Fruit fly (Drosophila melanogaster): ENCODE measurements around the gene oc.

Gene oc

dm6 chrX:8685394-8685793, 34.9 kb upstream of the oc start (continued):
- no peak for TF ChIP-seq sc (optimal IDR thresholded peaks at IDR 0.05)
- TF ChIP-seq sc (GFP tag; optimal IDR thresholded peaks at IDR 0.05), result no peak
- TF ChIP-seq CG15011 (GFP tag; optimal IDR thresholded peaks at IDR 0.05), result no peak
- TF ChIP-seq Trl (optimal IDR thresholded peaks at IDR 0.05), result no peak
- TF ChIP-seq Trl (GFP tag; optimal IDR thresholded peaks at IDR 0.05), result no peak
- no peak for TF ChIP-seq Asciz (GFP tag; optimal IDR thresholded peaks at IDR 0.05)
- no peak for TF ChIP-seq Atf3 (GFP tag; optimal IDR thresholded peaks at IDR 0.05)
- TF ChIP-seq Deaf1 (tag; optimal IDR thresholded peaks at IDR 0.05), result peak; percentile 7
- TF ChIP-seq CG9727 (GFP tag; optimal IDR thresholded peaks at IDR 0.05), result no peak
- TF ChIP-seq tin (GFP tag; optimal IDR thresholded peaks at IDR 0.05), result no peak
- TF ChIP-seq CG10274 (GFP tag; optimal IDR thresholded peaks at IDR 0.05), result no peak
- TF ChIP-seq CG4328 (GFP tag; optimal IDR thresholded peaks at IDR 0.05), result no peak
- TF ChIP-seq dmrt99B (tag; optimal IDR thresholded peaks at IDR 0.05), result no peak
- no peak for TF ChIP-seq CG11398 (GFP tag; optimal IDR thresholded peaks at IDR 0.05)
- no peak for TF ChIP-seq CG12744 (GFP tag; optimal IDR thresholded peaks at IDR 0.05)
- TF ChIP-seq CG32772 (GFP tag; IDR thresholded peaks at IDR 0.05), result no peak
- no peak for TF ChIP-seq CG12104 (GFP tag; optimal IDR thresholded peaks at IDR 0.05)
- no peak for TF ChIP-seq CG15696 (tag; optimal IDR thresholded peaks at IDR 0.05)
- no peak for TF ChIP-seq Med (GFP tag)
- TF ChIP-seq D (optimal IDR thresholded peaks at IDR 0.05), result no peak
- no peak for TF ChIP-seq D (GFP tag; optimal IDR thresholded peaks at IDR 0.05)
- no peak for TF ChIP-seq Hr78 (GFP tag; optimal IDR thresholded peaks at IDR 0.05)
- no peak for TF ChIP-seq mam (GFP tag; optimal IDR thresholded peaks at IDR 0.05)
- no peak for TF ChIP-seq CG12659 (GFP tag; optimal IDR thresholded peaks at IDR 0.05)
- TF ChIP-seq CG12155 (GFP tag; optimal IDR thresholded peaks at IDR 0.05), result no peak
- no peak for TF ChIP-seq CG31388 (GFP tag; optimal IDR thresholded peaks at IDR 0.05)
- peak; percentile 75 for TF ChIP-seq Nf-YB (GFP tag; optimal IDR thresholded peaks at IDR 0.05)
- TF ChIP-seq TFAM (GFP tag; optimal IDR thresholded peaks at IDR 0.05), result no peak
- TF ChIP-seq Ravus (GFP tag; IDR thresholded peaks at IDR 0.05), result no peak
- TF ChIP-seq CG11723 (GFP tag; optimal IDR thresholded peaks at IDR 0.05), result no peak
- TF ChIP-seq crol (GFP tag; IDR thresholded peaks at IDR 0.05), result no peak
- no peak for TF ChIP-seq tna (GFP tag; IDR thresholded peaks at IDR 0.05; ENCODE audit: partially characterized antibody)
- TF ChIP-seq CG6813 (GFP tag; optimal IDR thresholded peaks at IDR 0.05), result no peak
- no peak for TF ChIP-seq tup (GFP tag; optimal IDR thresholded peaks at IDR 0.05)
- no peak for TF ChIP-seq PHDP (tag; optimal IDR thresholded peaks at IDR 0.05)
- no peak for TF ChIP-seq CG5180 (GFP tag; optimal IDR thresholded peaks at IDR 0.05)
- peak; percentile 7 for TF ChIP-seq unpg (GFP tag; optimal IDR thresholded peaks at IDR 0.05)
- no peak for TF ChIP-seq trem (tag; optimal IDR thresholded peaks at IDR 0.05)
- TF ChIP-seq lilli (GFP tag; optimal IDR thresholded peaks at IDR 0.05), result no peak
- TF ChIP-seq prd (optimal IDR thresholded peaks at IDR 0.05), result no peak
- TF ChIP-seq prd (GFP tag; IDR thresholded peaks at IDR 0.05), result no peak
- peak; percentile 18 for TF ChIP-seq CG13296 (GFP tag; optimal IDR thresholded peaks at IDR 0.05)
- no peak for TF ChIP-seq Dfd (GFP tag; optimal IDR thresholded peaks at IDR 0.05)
- no peak for TF ChIP-seq slbo (GFP tag; IDR thresholded peaks at IDR 0.05)
- TF ChIP-seq chinmo (GFP tag; IDR thresholded peaks at IDR 0.05; ENCODE audit: partially characterized antibody), result 0 out of 4 replicates have a peak, but pooled peaks have one; percentile 51
- 0 out of 2 replicates have a peak, but pooled peaks have one; percentile 9 for TF ChIP-seq Atf6 (GFP tag; IDR thresholded peaks at IDR 0.05)
- TF ChIP-seq br (optimal IDR thresholded peaks at IDR 0.05), result no peak
- no peak for TF ChIP-seq CG8089 (GFP tag; optimal IDR thresholded peaks at IDR 0.05)
- TF ChIP-seq sug (tag; optimal IDR thresholded peaks at IDR 0.05), result peak; percentile 41
- TF ChIP-seq Ets65A (GFP tag), result no peak
- TF ChIP-seq CG4360 (GFP tag; IDR thresholded peaks at IDR 0.05), result no peak
- TF ChIP-seq sens (GFP tag), result peak; percentile 19
- no peak for TF ChIP-seq NfI (GFP tag; optimal IDR thresholded peaks at IDR 0.05)
